Worm (Caenorhabditis elegans) whole organism, L4 larva: ENCODE results near the gene lias-1.

ENCODE experiments used
- aly-2 ChIP-seq: sonication (generic microtip); optimal IDR thresholded peaks from 2 replicates; lab custom pipeline; 2018; ENCODE audit warnings: missing biosample characterization, missing genetic modification characterization
- nhr-6 ChIP-seq: fragments of 150-350 bp; optimal IDR thresholded peaks from 2 replicates; lab custom pipeline; 2014; ENCODE audit warnings: missing biosample characterization, missing genetic modification characterization
- nhr-76 ChIP-seq: fragments of 150-350 bp; optimal IDR thresholded peaks from 2 replicates; lab custom pipeline; 2014; ENCODE audit warnings: missing biosample characterization, missing genetic modification characterization

DNA sequence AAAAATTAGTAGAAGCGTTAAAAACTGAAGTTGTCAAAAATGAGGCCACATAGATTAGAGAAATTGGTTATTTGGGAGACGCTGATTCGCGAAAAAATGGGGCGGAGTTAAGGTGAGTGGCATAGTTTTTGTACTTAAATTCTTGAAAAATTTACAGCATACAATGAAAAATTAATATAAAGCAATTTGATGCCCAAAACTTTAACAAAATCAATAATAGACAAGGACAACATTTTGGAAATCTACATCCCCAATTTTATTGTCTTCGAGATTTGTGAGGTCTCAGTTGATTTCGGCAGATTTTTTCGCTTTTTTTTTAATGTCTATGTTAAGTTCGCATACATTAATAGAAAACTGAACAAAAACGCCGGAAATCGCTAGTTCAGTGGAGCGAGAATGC, 28.7 kb downstream of the lias-1 start:
- no peak for TF ChIP-seq aly-2 (tag; lab: Kevin White, UChicago)
- TF ChIP-seq nhr-76 (tag; lab: Kevin White, UChicago): no peak
- no peak for TF ChIP-seq nhr-6 (tag; lab: Kevin White, UChicago)
